Fruit fly (Drosophila melanogaster) whole organism, embryonic: ENCODE results near the gene CG4338.

Source experiments
- Blimp-1 ChIP-seq: fragments of 200-800 bp; sonication (Bioruptor generic); optimal IDR thresholded peaks from 3 replicates; lab custom pipeline; 2018; ENCODE audit warnings: missing biosample characterization, missing genetic modification characterization, mild to moderate bottlenecking, moderate library complexity, missing genetic modification reagents
- BtbVII ChIP-seq: fragments of 200-800 bp; sonication (Bioruptor generic); optimal IDR thresholded peaks from 3 replicates; lab custom pipeline; 2017; ENCODE audit warnings: missing biosample characterization, mild to moderate bottlenecking, missing genetic modification characterization
- Bteb2 ChIP-seq: fragments of 200-800 bp; sonication (Bioruptor generic); optimal IDR thresholded peaks from 2 replicates; lab custom pipeline; 2016; ENCODE audit warnings: missing biosample characterization, missing genetic modification characterization
- CG10209 ChIP-seq: fragments of 200-800 bp; sonication (Bioruptor generic); optimal IDR thresholded peaks from 3 replicates; lab custom pipeline; 2017; ENCODE audit warnings: missing biosample characterization, mild to moderate bottlenecking, missing genetic modification characterization, missing genetic modification reagents
- CG10654 ChIP-seq: fragments of 200-800 bp; sonication (Bioruptor generic); optimal IDR thresholded peaks from 2 replicates; lab custom pipeline; 2016; ENCODE audit warnings: missing biosample characterization, missing genetic modification characterization
- CG11723 ChIP-seq: fragments of 200-800 bp; sonication (Bioruptor generic); optimal IDR thresholded peaks from 2 replicates; lab custom pipeline; 2017; ENCODE audit warnings: missing biosample characterization, mild to moderate bottlenecking, missing genetic modification characterization
- CG12071 ChIP-seq: fragments of 200-800 bp; sonication (Bioruptor generic); optimal IDR thresholded peaks from 3 replicates; lab custom pipeline; 2018; ENCODE audit warnings: missing biosample characterization, mild to moderate bottlenecking, missing genetic modification characterization
- CG12155 ChIP-seq: fragments of 200-800 bp; sonication (Bioruptor generic); optimal IDR thresholded peaks from 3 replicates; lab custom pipeline; 2016; ENCODE audit warnings: missing biosample characterization, missing genetic modification characterization
- CG12744 ChIP-seq: fragments of 200-800 bp; sonication (Bioruptor generic); optimal IDR thresholded peaks from 2 replicates; lab custom pipeline; 2016; ENCODE audit warnings: missing biosample characterization, missing genetic modification characterization
- CG15601 ChIP-seq: fragments of 200-800 bp; sonication (Bioruptor generic); optimal IDR thresholded peaks from 3 replicates; lab custom pipeline; 2019; ENCODE audit warnings: missing biosample characterization, mild to moderate bottlenecking, missing genetic modification characterization, moderate library complexity
- CG17186 ChIP-seq: fragments of 200-800 bp; sonication (Bioruptor generic); optimal IDR thresholded peaks from 3 replicates; lab custom pipeline; 2017; ENCODE audit warnings: missing biosample characterization, missing genetic modification reagents, missing genetic modification characterization
- CG17328 ChIP-seq: fragments of 200-800 bp; sonication (Bioruptor generic); IDR thresholded peaks from 2 replicates; pipeline ENCODE4 v1.3.6; 2022; ENCODE audit warnings: missing biosample characterization, missing genetic modification characterization
- CG17912 ChIP-seq: fragments of 200-800 bp; sonication (Bioruptor generic); optimal IDR thresholded peaks from 2 replicates; lab custom pipeline; 2018; ENCODE audit warnings: missing biosample characterization, mild to moderate bottlenecking, missing genetic modification characterization
- CG1832 ChIP-seq: fragments of 200-800 bp; sonication (Bioruptor generic); optimal IDR thresholded peaks from 2 replicates; lab custom pipeline; 2017; ENCODE audit warnings: missing biosample characterization, mild to moderate bottlenecking, missing genetic modification characterization, inconsistent platforms
- CG18476 ChIP-seq: fragments of 200-800 bp; sonication (Bioruptor generic); optimal IDR thresholded peaks from 2 replicates; lab custom pipeline; 2016; ENCODE audit warnings: missing biosample characterization, mild to moderate bottlenecking, missing genetic modification characterization
- CG2678 ChIP-seq: fragments of 200-800 bp; sonication (Bioruptor generic); optimal IDR thresholded peaks from 3 replicates; lab custom pipeline; 2019; ENCODE audit warnings: missing biosample characterization, mild to moderate bottlenecking, missing genetic modification characterization, moderate library complexity
- CG31365 ChIP-seq: fragments of 200-800 bp; sonication (Bioruptor generic); optimal IDR thresholded peaks from 2 replicates; lab custom pipeline; 2018; ENCODE audit warnings: missing biosample characterization, mild to moderate bottlenecking, missing genetic modification characterization
- CG42726 ChIP-seq: fragments of 200-800 bp; sonication (Bioruptor generic); IDR thresholded peaks from 2 replicates; pipeline ENCODE4 v1.3.6; 2022; ENCODE audit warnings: missing biosample characterization, missing genetic modification characterization; ENCODE audit not compliant: partially characterized antibody
- CG6175 ChIP-seq: fragments of 200-800 bp; sonication (Bioruptor generic); IDR thresholded peaks from 3 replicates; pipeline ENCODE4 v1.3.6; 2022; ENCODE audit warnings: missing biosample characterization, missing genetic modification characterization
- CG6765 ChIP-seq: fragments of 200-800 bp; sonication (Bioruptor generic); optimal IDR thresholded peaks from 3 replicates; lab custom pipeline; 2017; ENCODE audit warnings: missing biosample characterization, mild to moderate bottlenecking, missing genetic modification characterization
- CG7987 ChIP-seq: fragments of 200-800 bp; sonication (Bioruptor generic); optimal IDR thresholded peaks from 2 replicates; lab custom pipeline; 2018; ENCODE audit warnings: missing biosample characterization, mild to moderate bottlenecking, missing genetic modification characterization, moderate library complexity
- CG8388 ChIP-seq: fragments of 200-800 bp; sonication (Bioruptor generic); optimal IDR thresholded peaks from 2 replicates; lab custom pipeline; 2019; ENCODE audit warnings: missing biosample characterization, mild to moderate bottlenecking, missing genetic modification characterization, moderate library complexity
- CG9797 ChIP-seq: fragments of 200-800 bp; sonication (Bioruptor generic); optimal IDR thresholded peaks from 3 replicates; lab custom pipeline; 2018; ENCODE audit warnings: missing biosample characterization, mild to moderate bottlenecking, missing genetic modification characterization
- CG9817 ChIP-seq: fragments of 200-800 bp; sonication (Bioruptor generic); optimal IDR thresholded peaks from 2 replicates; lab custom pipeline; 2018; ENCODE audit warnings: missing biosample characterization, mild to moderate bottlenecking, missing genetic modification characterization, moderate library complexity
- Dek ChIP-seq: fragments of 200-800 bp; sonication (Bioruptor generic); optimal IDR thresholded peaks from 3 replicates; lab custom pipeline; 2019; ENCODE audit warnings: missing biosample characterization, mild to moderate bottlenecking, missing genetic modification characterization, moderate library complexity
- HLH3B ChIP-seq: fragments of 200-800 bp; sonication (Bioruptor generic); IDR thresholded peaks from 2 replicates; pipeline ENCODE4 v1.3.6; 2022; ENCODE audit warnings: missing biosample characterization, missing genetic modification characterization
- HLH4C ChIP-seq: fragments of 200-800 bp; sonication (Bioruptor generic); IDR thresholded peaks from 3 replicates; pipeline ENCODE4 v1.3.6; 2022; ENCODE audit warnings: missing biosample characterization, missing genetic modification characterization; ENCODE audit not compliant: partially characterized antibody
- Nf-YA ChIP-seq: fragments of 200-800 bp; sonication (Bioruptor generic); IDR thresholded peaks from 2 replicates; pipeline ENCODE4 v1.3.6; 2022; ENCODE audit warnings: missing biosample characterization, missing genetic modification characterization
- Oaz ChIP-seq: fragments of 200-800 bp; sonication (Bioruptor generic); IDR thresholded peaks from 2 replicates; pipeline ENCODE4 v1.3.6; 2022; ENCODE audit warnings: missing biosample characterization, missing genetic modification characterization
- Ssrp ChIP-seq: fragments of 200-800 bp; sonication (Bioruptor generic); optimal IDR thresholded peaks from 2 replicates; lab custom pipeline; 2018; ENCODE audit warnings: missing biosample characterization, mild to moderate bottlenecking, missing genetic modification characterization, moderate library complexity
- Trl ChIP-seq, 3 experiments: fragments of >200 bp in 2 of 3; fragments of 200-800 bp in 1 of 3; sonication (Bioruptor generic) in 1 of 3; optimal IDR thresholded peaks; 2 replicates in 1 of 3; 3 replicates in 2 of 3; lab custom pipeline; 2016 to 2017; ENCODE audit warnings: missing biosample characterization in 1 of 3, missing genetic modification characterization in 1 of 3
- Usf ChIP-seq: fragments of 200-800 bp; sonication (Bioruptor generic); optimal IDR thresholded peaks from 2 replicates; lab custom pipeline; 2017; ENCODE audit warnings: missing genotype, missing biosample characterization, missing genetic modification characterization
- ara ChIP-seq: fragments of 200-800 bp; sonication (Bioruptor generic); IDR thresholded peaks from 2 replicates; pipeline ENCODE4 v1.3.6; 2022; ENCODE audit warnings: missing biosample characterization, missing genetic modification characterization
- caup ChIP-seq: fragments of 200-800 bp; sonication (Bioruptor generic); optimal IDR thresholded peaks from 3 replicates; lab custom pipeline; 2017; ENCODE audit warnings: missing biosample characterization, mild to moderate bottlenecking, missing genetic modification characterization, moderate library complexity; ENCODE audit not compliant: severe bottlenecking
- crp ChIP-seq, 2 experiments: fragments of 200-800 bp; sonication (Bioruptor generic); optimal IDR thresholded peaks; 2 replicates in 1 of 2; 3 replicates in 1 of 2; lab custom pipeline; 2017; ENCODE audit warnings: missing biosample characterization in 2 of 2, missing genetic modification characterization in 2 of 2, mild to moderate bottlenecking in 1 of 2, moderate library complexity in 1 of 2
- cwo ChIP-seq: fragments of 200-800 bp; sonication (Bioruptor generic); optimal IDR thresholded peaks from 3 replicates; lab custom pipeline; 2017; ENCODE audit warnings: missing biosample characterization, missing genetic modification characterization, mild to moderate bottlenecking, moderate library complexity, missing genetic modification reagents
- gce ChIP-seq: fragments of 200-800 bp; sonication (Bioruptor generic); IDR thresholded peaks from 3 replicates; pipeline ENCODE4 v1.3.6; 2022; ENCODE audit warnings: missing biosample characterization, missing genetic modification characterization
- gem ChIP-seq: fragments of 200-800 bp; sonication (Bioruptor generic); optimal IDR thresholded peaks from 2 replicates; lab custom pipeline; 2019; ENCODE audit warnings: missing biosample characterization, mild to moderate bottlenecking, missing genetic modification characterization, moderate library complexity
- lbe ChIP-seq: fragments of 200-800 bp; sonication (Bioruptor generic); optimal IDR thresholded peaks from 2 replicates; lab custom pipeline; 2016; ENCODE audit warnings: missing biosample characterization, mild to moderate bottlenecking, missing genetic modification characterization
- schlank ChIP-seq: fragments of 200-800 bp; sonication (Bioruptor generic); optimal IDR thresholded peaks from 2 replicates; lab custom pipeline; 2018; ENCODE audit warnings: missing biosample characterization, mild to moderate bottlenecking, missing genetic modification characterization
- scrt ChIP-seq: fragments of 200-800 bp; sonication (Bioruptor generic); optimal IDR thresholded peaks from 2 replicates; lab custom pipeline; 2018; ENCODE audit warnings: missing biosample characterization, mild to moderate bottlenecking, missing genetic modification characterization, moderate library complexity
- shn ChIP-seq: fragments of 200-800 bp; sonication (Bioruptor generic); optimal IDR thresholded peaks from 3 replicates; lab custom pipeline; 2016; ENCODE audit warnings: missing biosample characterization, missing genetic modification characterization
- sna ChIP-seq: fragments of 200-800 bp; sonication (Bioruptor generic); IDR thresholded peaks from 2 replicates; pipeline ENCODE4 v1.3.6; 2022; ENCODE audit warnings: missing biosample characterization, missing genetic modification characterization; ENCODE audit not compliant: partially characterized antibody
- sr ChIP-seq: fragments of 200-800 bp; sonication (Bioruptor generic); IDR thresholded peaks from 3 replicates; pipeline ENCODE4 v1.3.6; 2022; ENCODE audit warnings: missing biosample characterization, missing genetic modification characterization
- tup ChIP-seq: fragments of 200-800 bp; sonication (Bioruptor generic); optimal IDR thresholded peaks from 2 replicates; lab custom pipeline; 2016; ENCODE audit warnings: missing biosample characterization, mild to moderate bottlenecking, missing genetic modification characterization, moderate library complexity
- usp ChIP-seq: fragments of >200 bp; optimal IDR thresholded peaks from 2 replicates; lab custom pipeline; 2017; ENCODE audit warnings: missing biosample characterization, missing genetic modification characterization
- vfl ChIP-seq: fragments of 200-800 bp; sonication (Bioruptor generic); optimal IDR thresholded peaks from 2 replicates; lab custom pipeline; 2016; ENCODE audit warnings: missing biosample characterization, missing genetic modification characterization

The CG4338 gene

DNA sequence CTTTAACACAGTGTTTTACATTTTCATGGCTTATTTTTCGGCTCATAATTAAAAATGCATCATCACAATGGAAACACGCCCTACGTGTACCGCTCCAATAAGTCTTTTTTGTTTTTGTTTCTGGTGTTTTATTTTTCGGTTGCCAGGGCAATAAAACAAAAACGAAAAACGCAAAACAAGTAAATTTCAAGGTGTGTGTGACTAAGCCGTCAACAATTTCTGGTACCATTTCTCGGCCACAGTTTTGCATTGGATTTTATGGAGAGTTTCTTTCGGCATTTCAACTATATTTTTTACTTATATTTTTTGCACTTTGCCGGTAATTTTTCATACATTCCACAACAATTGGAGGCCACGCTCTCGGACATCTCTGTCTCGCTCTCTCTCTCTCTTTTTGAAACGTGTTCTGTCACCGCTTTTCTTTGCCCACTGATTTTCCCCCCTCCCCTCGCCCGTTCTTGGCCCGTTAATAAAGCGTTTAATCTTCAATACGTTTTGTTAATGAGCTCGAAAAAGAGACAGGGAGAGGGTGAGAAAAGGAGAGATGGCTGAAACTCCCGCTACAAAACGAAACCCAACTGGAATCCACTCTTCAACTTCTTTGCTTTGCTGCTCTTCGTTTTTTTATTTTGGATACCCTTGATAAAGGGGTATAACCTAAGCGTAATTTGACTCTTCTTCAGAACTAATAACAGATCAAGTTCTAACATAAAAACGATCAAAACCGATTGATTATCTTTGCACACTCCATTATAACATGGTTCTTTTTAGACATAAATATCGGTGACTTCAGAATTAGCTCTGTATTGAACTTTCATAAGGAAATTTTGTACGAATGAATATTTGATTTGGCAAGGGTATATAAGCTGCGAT is 17.9 kb downstream of the CG4338 start (continued):
- TF ChIP-seq Trl (optimal IDR thresholded peaks at IDR 0.05; lab: Kevin White, UChicago) (peak; percentile 15 to 45), Trl (GFP tag; optimal IDR thresholded peaks at IDR 0.05; lab: Kevin White, UChicago) (no peak), Dek (tag; lab: Kevin White, UChicago) (peak; percentile 13), scrt (GFP tag; lab: Kevin White, UChicago) (no peak), Bteb2 (GFP tag; lab: Kevin White, UChicago) (peak; percentile 4), gce (GFP tag; lab: Robert Waterston, UW) (no peak), CG15601 (tag; lab: Kevin White, UChicago) (no peak), Blimp-1 (GFP tag; lab: Kevin White, UChicago) (peak; percentile 23), vfl (GFP tag; lab: Kevin White, UChicago) (peak; percentile 18), CG12744 (GFP tag; lab: Kevin White, UChicago) (no peak), CG11723 (GFP tag; lab: Kevin White, UChicago) (no peak), sna (GFP tag; lab: Robert Waterston, UW) (no peak), CG12155 (GFP tag; lab: Kevin White, UChicago) (no peak), Usf (GFP tag; lab: Kevin White, UChicago) (no peak), usp (GFP tag; lab: Kevin White, UChicago) (no peak), CG6765 (GFP tag; lab: Kevin White, UChicago) (peak; percentile 15), BtbVII (GFP tag; lab: Kevin White, UChicago) (no peak), sr (GFP tag; lab: Robert Waterston, UW) (no peak), CG17912 (no peak), schlank (tag; lab: Kevin White, UChicago) (no peak), CG7987 (GFP tag; lab: Kevin White, UChicago) (no peak), lbe (GFP tag; lab: Kevin White, UChicago) (peak; percentile 10), tup (no peak), Ssrp (tag; lab: Kevin White, UChicago) (no peak), crp (GFP tag; optimal IDR thresholded peaks at IDR 0.05; lab: Kevin White, UChicago) (no peak), CG17328 (GFP tag; lab: Robert Waterston, UW) (no peak), gem (tag; lab: Kevin White, UChicago) (peak; percentile 58), HLH4C (no peak), Nf-YA (GFP tag; lab: Robert Waterston, UW) (no peak), shn (GFP tag; lab: Kevin White, UChicago) (no peak), Oaz (GFP tag; lab: Robert Waterston, UW) (no peak), CG12071 (GFP tag; lab: Kevin White, UChicago) (no peak), CG8388 (peak; percentile 10), CG9817 (tag; lab: Kevin White, UChicago) (peak; percentile 5), CG6175 (no peak), caup (GFP tag; lab: Kevin White, UChicago) (peak; percentile 8), cwo (GFP tag; lab: Kevin White, UChicago) (peak; percentile 18), CG31365 (tag; lab: Kevin White, UChicago) (no peak), HLH3B (GFP tag; lab: Robert Waterston, UW) (0 out of 2 replicates have a peak, but pooled peaks have one; percentile 15), ara (GFP tag; lab: Robert Waterston, UW) (no peak), CG10209 (GFP tag; lab: Kevin White, UChicago) (no peak), CG18476 (GFP tag; lab: Kevin White, UChicago) (no peak), CG2678 (tag; lab: Kevin White, UChicago) (peak; percentile 54), CG9797 (no peak), CG10654 (GFP tag; lab: Kevin White, UChicago) (no peak), CG42726 (GFP tag; lab: Robert Waterston, UW) (no peak), CG1832 (GFP tag; lab: Kevin White, UChicago) (no peak), CG17186 (GFP tag; lab: Kevin White, UChicago) (no peak)
